Worm (Caenorhabditis elegans): ENCODE results near the gene srt-30.

ce11 chrV:3768270-3768669 is 32.0 kb downstream of the srt-30 start, which contains the start of gene R08E5.4:
- TF ChIP-seq unc-62 (GFP tag; optimal IDR thresholded peaks at IDR 0.05) (no peak), mdl-1 (tag; optimal IDR thresholded peaks at IDR 0.05) (no peak), egl-27 (tag; optimal IDR thresholded peaks at IDR 0.05) (no peak), Y55F3AM.14 (GFP tag; optimal IDR thresholded peaks at IDR 0.05) (no peak), ceh-16 (tag; optimal IDR thresholded peaks at IDR 0.05) (no peak)
